Fruit fly (Drosophila melanogaster) whole organism, prepupa: ENCODE data around the gene caz.

Experiments
- Blimp-1 ChIP-seq: fragments of 200-800 bp; sonication (Bioruptor generic); optimal IDR thresholded peaks from 3 replicates; lab custom pipeline; 2017; ENCODE audit warnings: missing biosample characterization, missing genetic modification characterization, mild to moderate bottlenecking, moderate library complexity, missing genetic modification reagents
- CG10631 ChIP-seq: fragments of 200-800 bp; sonication (Bioruptor generic); optimal IDR thresholded peaks from 2 replicates; lab custom pipeline; 2016; ENCODE audit warnings: missing biosample characterization, missing genetic modification characterization
- CG10669 ChIP-seq: fragments of 200-800 bp; sonication (Bioruptor generic); optimal IDR thresholded peaks from 3 replicates; lab custom pipeline; 2018; ENCODE audit warnings: missing biosample characterization, mild to moderate bottlenecking, missing genetic modification characterization, moderate library complexity
- CG11294 ChIP-seq: fragments of 200-800 bp; sonication (Bioruptor generic); IDR thresholded peaks from 2 replicates; pipeline ENCODE4 v1.3.6; 2022; ENCODE audit warnings: missing biosample characterization, missing genetic modification characterization
- CG11762 ChIP-seq: fragments of 200-800 bp; sonication (Bioruptor generic); optimal IDR thresholded peaks from 3 replicates; lab custom pipeline; 2016; ENCODE audit warnings: missing biosample characterization, missing genetic modification characterization; ENCODE audit not compliant: insufficient read depth
- CG11902 ChIP-seq: fragments of 200-800 bp; sonication (Bioruptor generic); optimal IDR thresholded peaks from 3 replicates; lab custom pipeline; 2016; ENCODE audit warnings: missing biosample characterization, missing genetic modification characterization
- CG15336 ChIP-seq: fragments of 200-800 bp; sonication (Bioruptor generic); IDR thresholded peaks from 2 replicates; pipeline ENCODE4 v1.3.6; 2022; ENCODE audit warnings: missing biosample characterization, missing genetic modification characterization
- CG16779 ChIP-seq: fragments of 200-800 bp; sonication (Bioruptor generic); optimal IDR thresholded peaks from 3 replicates; lab custom pipeline; 2017; ENCODE audit warnings: missing biosample characterization, mild to moderate bottlenecking, missing genetic modification characterization
- CG3032 ChIP-seq: fragments of 200-800 bp; optimal IDR thresholded peaks from 2 replicates; lab custom pipeline; 2019; ENCODE audit warnings: missing biosample characterization, mild to moderate bottlenecking, missing genetic modification characterization, moderate library complexity
- CG31627 ChIP-seq: fragments of 200-800 bp; sonication (Bioruptor generic); optimal IDR thresholded peaks from 3 replicates; lab custom pipeline; 2016; ENCODE audit warnings: missing biosample characterization, missing genetic modification characterization
- CG32006 ChIP-seq: fragments of 200-800 bp; sonication (Bioruptor generic); optimal IDR thresholded peaks from 3 replicates; lab custom pipeline; 2017; ENCODE audit warnings: missing biosample characterization, mild to moderate bottlenecking, missing genetic modification characterization
- CG34406 ChIP-seq: fragments of 200-800 bp; sonication (Bioruptor generic); optimal IDR thresholded peaks from 3 replicates; lab custom pipeline; 2016; ENCODE audit warnings: missing biosample characterization, missing genetic modification characterization
- CG3919 ChIP-seq: fragments of 200-800 bp; sonication (Bioruptor generic); optimal IDR thresholded peaks from 3 replicates; lab custom pipeline; 2016; ENCODE audit warnings: missing biosample characterization, missing genetic modification characterization
- CG4318 ChIP-seq: fragments of 200-800 bp; sonication (Bioruptor generic); optimal IDR thresholded peaks from 3 replicates; lab custom pipeline; 2017; ENCODE audit warnings: missing biosample characterization, mild to moderate bottlenecking, missing genetic modification characterization
- CG6163 ChIP-seq: fragments of 200-800 bp; sonication (Bioruptor generic); IDR thresholded peaks from 3 replicates; pipeline ENCODE4 v1.3.6; 2022; ENCODE audit warnings: missing biosample characterization, missing genetic modification characterization
- CG6276 ChIP-seq: fragments of 200-800 bp; sonication (Bioruptor generic); optimal IDR thresholded peaks from 2 replicates; lab custom pipeline; 2017; ENCODE audit warnings: missing biosample characterization, mild to moderate bottlenecking, missing genetic modification characterization
- CG6792 ChIP-seq: fragments of 200-800 bp; sonication (Bioruptor generic); optimal IDR thresholded peaks from 3 replicates; lab custom pipeline; 2016; ENCODE audit warnings: missing biosample characterization, missing genetic modification characterization
- CG6808 ChIP-seq: fragments of 200-800 bp; sonication (Bioruptor generic); optimal IDR thresholded peaks from 3 replicates; lab custom pipeline; 2017; ENCODE audit warnings: missing biosample characterization, missing genetic modification characterization, mild to moderate bottlenecking, moderate library complexity, missing genetic modification reagents
- CG6854 ChIP-seq: fragments of 200-800 bp; sonication (Bioruptor generic); optimal IDR thresholded peaks from 2 replicates; lab custom pipeline; 2017; ENCODE audit warnings: missing biosample characterization, mild to moderate bottlenecking, missing genetic modification characterization
- CG7368 ChIP-seq: fragments of 200-800 bp; sonication (Bioruptor generic); optimal IDR thresholded peaks from 3 replicates; lab custom pipeline; 2016; ENCODE audit warnings: missing biosample characterization, missing genetic modification characterization
- CG8119 ChIP-seq: fragments of 200-800 bp; sonication (Bioruptor generic); IDR thresholded peaks from 3 replicates; pipeline ENCODE4 v1.3.6; 2022; ENCODE audit warnings: missing biosample characterization, missing genetic modification characterization
- CG8319 ChIP-seq: fragments of 200-800 bp; sonication (Bioruptor generic); optimal IDR thresholded peaks from 3 replicates; lab custom pipeline; 2016; ENCODE audit warnings: missing biosample characterization, missing genetic modification characterization
- CG8632 ChIP-seq: fragments of 200-800 bp; sonication (Bioruptor generic); optimal IDR thresholded peaks from 3 replicates; lab custom pipeline; 2016; ENCODE audit warnings: missing biosample characterization, missing genetic modification characterization
- CG9139 ChIP-seq: fragments of 200-800 bp; sonication (Bioruptor generic); optimal IDR thresholded peaks from 3 replicates; lab custom pipeline; 2017; ENCODE audit warnings: missing biosample characterization, mild to moderate bottlenecking, missing genetic modification characterization
- Eip78C ChIP-seq: fragments of 200-800 bp; sonication (Bioruptor generic); peaks from one replicate; lab custom pipeline; 2016; ENCODE audit warnings: missing biosample characterization, missing genetic modification characterization
- Eip93F ChIP-seq: fragments of 200-800 bp; sonication (Bioruptor generic); optimal IDR thresholded peaks from 2 replicates; lab custom pipeline; 2016; ENCODE audit warnings: missing biosample characterization, mild to moderate bottlenecking, missing genetic modification characterization
- Ets21C ChIP-seq: fragments of 200-800 bp; sonication (Bioruptor generic); optimal IDR thresholded peaks from 3 replicates; lab custom pipeline; 2016; ENCODE audit warnings: missing biosample characterization, missing genetic modification characterization
- Ets96B ChIP-seq: fragments of 200-800 bp; optimal IDR thresholded peaks from 2 replicates; lab custom pipeline; 2019; ENCODE audit warnings: missing biosample characterization, mild to moderate bottlenecking, missing genetic modification characterization, moderate library complexity
- Gug ChIP-seq: fragments of 200-800 bp; sonication (Bioruptor generic); IDR thresholded peaks from 2 replicates; pipeline ENCODE4 v1.3.6; 2022; ENCODE audit warnings: missing biosample characterization, missing genetic modification characterization
- Hr39 ChIP-seq: fragments of 200-800 bp; sonication (Bioruptor generic); optimal IDR thresholded peaks from 2 replicates; lab custom pipeline; 2016; ENCODE audit warnings: missing biosample characterization, missing genetic modification characterization
- Hr4 ChIP-seq: fragments of 200-800 bp; sonication (Bioruptor generic); optimal IDR thresholded peaks from 3 replicates; lab custom pipeline; 2016; ENCODE audit warnings: missing biosample characterization, missing genetic modification characterization
- Lpt ChIP-seq: fragments of 200-800 bp; sonication (Bioruptor generic); optimal IDR thresholded peaks from 3 replicates; lab custom pipeline; 2016; ENCODE audit warnings: missing biosample characterization, missing genetic modification characterization
- Met ChIP-seq: fragments of 200-800 bp; sonication (Bioruptor generic); optimal IDR thresholded peaks from 3 replicates; lab custom pipeline; 2016; ENCODE audit warnings: missing biosample characterization, missing genetic modification characterization
- Smox ChIP-seq: fragments of 200-800 bp; sonication (Bioruptor generic); optimal IDR thresholded peaks from 3 replicates; lab custom pipeline; 2016; ENCODE audit warnings: missing biosample characterization, missing genetic modification characterization
- Sox102F ChIP-seq: fragments of 200-800 bp; sonication (Bioruptor generic); optimal IDR thresholded peaks from 2 replicates; lab custom pipeline; 2016; ENCODE audit warnings: missing biosample characterization, mild to moderate bottlenecking, missing genetic modification characterization
- Sox14 ChIP-seq: fragments of 200-800 bp; sonication (Bioruptor generic); optimal IDR thresholded peaks from 3 replicates; lab custom pipeline; 2016; ENCODE audit warnings: missing biosample characterization, missing genetic modification characterization
- Sox15 ChIP-seq: fragments of 200-800 bp; sonication (Bioruptor generic); optimal IDR thresholded peaks from 3 replicates; lab custom pipeline; 2016; ENCODE audit warnings: missing biosample characterization, missing genetic modification characterization
- achi ChIP-seq: fragments of 200-800 bp; sonication (Bioruptor generic); optimal IDR thresholded peaks from 3 replicates; lab custom pipeline; 2016; ENCODE audit warnings: missing biosample characterization, missing genetic modification characterization
- acj6 ChIP-seq: fragments of 200-800 bp; sonication (Bioruptor generic); optimal IDR thresholded peaks from 3 replicates; lab custom pipeline; 2016; ENCODE audit warnings: missing biosample characterization, missing genetic modification characterization
- dac ChIP-seq: fragments of 200-800 bp; sonication (Bioruptor generic); optimal IDR thresholded peaks from 2 replicates; lab custom pipeline; 2017; ENCODE audit warnings: missing biosample characterization, mild to moderate bottlenecking, missing genetic modification characterization
- dsx ChIP-seq: fragments of 200-800 bp; optimal IDR thresholded peaks from 3 replicates; lab custom pipeline; 2019; ENCODE audit warnings: missing biosample characterization, mild to moderate bottlenecking, missing genetic modification characterization, moderate library complexity; ENCODE audit not compliant: poor library complexity, severe bottlenecking
- eg ChIP-seq: fragments of 200-800 bp; sonication (Bioruptor generic); IDR thresholded peaks from 3 replicates; pipeline ENCODE4 v1.3.6; 2022; ENCODE audit warnings: missing biosample characterization, missing genetic modification characterization
- esn ChIP-seq: fragments of 200-800 bp; sonication (Bioruptor generic); optimal IDR thresholded peaks from 2 replicates; lab custom pipeline; 2016; ENCODE audit warnings: missing biosample characterization, mild to moderate bottlenecking, missing genetic modification characterization, moderate library complexity
- fd59A ChIP-seq: fragments of 200-800 bp; sonication (Bioruptor generic); optimal IDR thresholded peaks from 2 replicates; lab custom pipeline; 2017; ENCODE audit warnings: missing biosample characterization, mild to moderate bottlenecking, missing genetic modification characterization, missing genetic modification reagents
- fd85E ChIP-seq: fragments of 200-800 bp; sonication (Bioruptor generic); optimal IDR thresholded peaks from 3 replicates; lab custom pipeline; 2016; ENCODE audit warnings: missing biosample characterization, missing genetic modification characterization
- fkh ChIP-seq: fragments of 200-800 bp; sonication (Bioruptor generic); optimal IDR thresholded peaks from 3 replicates; lab custom pipeline; 2017; ENCODE audit warnings: missing biosample characterization, mild to moderate bottlenecking, missing genetic modification characterization, moderate library complexity
- lz ChIP-seq: fragments of 200-800 bp; sonication (Bioruptor generic); optimal IDR thresholded peaks from 3 replicates; lab custom pipeline; 2016; ENCODE audit warnings: missing biosample characterization, missing genetic modification characterization
- pdm3 ChIP-seq: fragments of 200-800 bp; sonication (Bioruptor generic); optimal IDR thresholded peaks from 3 replicates; lab custom pipeline; 2016; ENCODE audit warnings: missing biosample characterization, missing genetic modification characterization
- salr ChIP-seq, 2 experiments: fragments of 200-800 bp; sonication (Bioruptor generic); optimal IDR thresholded peaks; 3 replicates each; lab custom pipeline; 2016 to 2018; ENCODE audit warnings: missing biosample characterization in 2 of 2, missing genetic modification characterization in 2 of 2, mild to moderate bottlenecking in 1 of 2
- spab ChIP-seq: fragments of 200-800 bp; sonication (Bioruptor generic); optimal IDR thresholded peaks from 2 replicates; lab custom pipeline; 2017; ENCODE audit warnings: missing biosample characterization, mild to moderate bottlenecking, missing genetic modification characterization, missing genetic modification reagents
- ss ChIP-seq, 2 experiments: fragments of 200-800 bp; sonication (Bioruptor generic); optimal IDR thresholded peaks; 2 replicates in 1 of 2; 3 replicates in 1 of 2; lab custom pipeline; 2017 to 2018; ENCODE audit warnings: mild to moderate bottlenecking in 2 of 2, missing biosample characterization in 2 of 2, missing genetic modification characterization in 2 of 2, moderate library complexity in 1 of 2
- svp ChIP-seq: fragments of 200-800 bp; sonication (Bioruptor generic); peaks from one replicate; lab custom pipeline; 2016; ENCODE audit warnings: missing biosample characterization, missing genetic modification characterization
- topi ChIP-seq: fragments of 200-800 bp; sonication (Bioruptor generic); optimal IDR thresholded peaks from 3 replicates; lab custom pipeline; 2016; ENCODE audit warnings: missing biosample characterization, missing genetic modification characterization

The caz gene

DNA sequence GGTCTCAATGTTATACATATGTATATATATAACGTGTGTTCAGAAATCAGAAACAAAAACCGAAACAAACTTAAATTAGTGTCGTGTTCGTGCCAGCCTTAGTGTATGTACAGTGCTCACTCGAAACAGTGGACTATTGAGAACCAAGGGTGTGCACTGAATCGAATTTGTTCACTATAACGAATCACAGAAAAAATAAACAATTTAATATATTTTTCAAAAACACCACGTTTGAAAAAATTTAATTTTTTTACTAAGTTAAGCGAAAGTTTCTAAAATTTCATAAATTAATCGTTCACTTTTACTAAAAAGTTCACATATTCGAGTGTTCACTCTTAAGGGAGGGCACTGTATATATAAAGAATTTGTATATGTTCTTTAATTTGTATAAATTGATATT lies 3.4 kb upstream of the caz start:
- TF ChIP-seq CG32006 (GFP tag; lab: Kevin White, UChicago) (no peak), Hr4 (peak; percentile 9), CG4318 (GFP tag; lab: Kevin White, UChicago) (no peak), CG8632 (GFP tag; lab: Kevin White, UChicago) (no peak), svp (GFP tag; lab: Kevin White, UChicago) (peak; percentile 83), CG6163 (GFP tag; lab: Robert Waterston, UW) (no peak), CG6854 (no peak), CG10631 (GFP tag; lab: Kevin White, UChicago) (peak; percentile 11), CG6808 (GFP tag; lab: Kevin White, UChicago) (no peak), CG31627 (GFP tag; lab: Kevin White, UChicago) (peak; percentile 19), CG8119 (GFP tag; lab: Robert Waterston, UW) (no peak), Ets96B (tag; lab: Kevin White, UChicago) (no peak), CG3919 (GFP tag; lab: Kevin White, UChicago) (no peak), Eip78C (GFP tag; lab: Kevin White, UChicago) (peak; percentile 79), eg (no peak), Smox (GFP tag; lab: Kevin White, UChicago) (peak; percentile 34), CG11902 (GFP tag; lab: Kevin White, UChicago) (no peak), fd85E (no peak), CG11762 (GFP tag; lab: Kevin White, UChicago) (no peak), CG6276 (no peak), Lpt (GFP tag; lab: Kevin White, UChicago) (no peak), fd59A (GFP tag; lab: Kevin White, UChicago) (no peak), Sox14 (no peak), Blimp-1 (no peak), Eip93F (GFP tag; lab: Kevin White, UChicago) (no peak), CG16779 (no peak), CG10669 (GFP tag; lab: Kevin White, UChicago) (no peak), dsx (GFP tag; lab: Kevin White, UChicago) (no peak), fkh (no peak), Gug (no peak), topi (GFP tag; lab: Kevin White, UChicago) (peak; percentile 34), lz (peak; percentile 20), achi (GFP tag; lab: Kevin White, UChicago) (no peak), acj6 (GFP tag; lab: Kevin White, UChicago) (peak; percentile 17), esn (peak; percentile 46), CG11294 (no peak), CG15336 (GFP tag; lab: Robert Waterston, UW) (no peak), Sox15 (GFP tag; lab: Kevin White, UChicago) (no peak), salr (GFP tag; optimal IDR thresholded peaks at IDR 0.05; lab: Kevin White, UChicago) (no peak), Sox102F (GFP tag; lab: Kevin White, UChicago) (peak; percentile 24), Ets21C (GFP tag; lab: Kevin White, UChicago) (no peak), CG7368 (GFP tag; lab: Kevin White, UChicago) (no peak), CG8319 (no peak), ss (GFP tag; optimal IDR thresholded peaks at IDR 0.05; lab: Kevin White, UChicago) (no peak), Hr39 (GFP tag; lab: Kevin White, UChicago) (peak; percentile 26), CG3032 (no peak), dac (GFP tag; lab: Kevin White, UChicago) (no peak), pdm3 (GFP tag; lab: Kevin White, UChicago) (peak; percentile 27), CG9139 (GFP tag; lab: Kevin White, UChicago) (no peak), CG6792 (GFP tag; lab: Kevin White, UChicago) (peak; percentile 20), Met (GFP tag; lab: Kevin White, UChicago) (peak; percentile 43), spab (GFP tag; lab: Kevin White, UChicago) (no peak), CG34406 (GFP tag; lab: Kevin White, UChicago) (peak; percentile 17)
